Fruit fly (Drosophila melanogaster): ENCODE data around the gene CG14570.

CG14570 gene

dm6 chr3L:21770328-21770727 lies 40.1 kb upstream of the CG14570 start, which contains the start of gene Syn1:
Syn1 (minus strand) TSS chr3L:21770534.
- TF ChIP-seq Eip74EF (GFP tag; optimal IDR thresholded peaks at IDR 0.05) (peak in 1 of 2 experiments; percentile 49), Nf-YC (tag; optimal IDR thresholded peaks at IDR 0.05) (peak; percentile 14), CG17328 (GFP tag; IDR thresholded peaks at IDR 0.05) (0 out of 2 replicates have a peak, but pooled peaks have one; percentile 13), CG7928 (GFP tag; optimal IDR thresholded peaks at IDR 0.05) (peak; percentile 9), Med (GFP tag) (peak; percentile 84), gem (tag; optimal IDR thresholded peaks at IDR 0.05) (no peak), Trl (optimal IDR thresholded peaks at IDR 0.05) (peak; percentile 67 to 76), Trl (GFP tag; optimal IDR thresholded peaks at IDR 0.05) (no peak), CG4424 (GFP tag; optimal IDR thresholded peaks at IDR 0.05) (no peak), Gug (GFP tag; IDR thresholded peaks at IDR 0.05) (no peak), CG3281 (GFP tag; optimal IDR thresholded peaks at IDR 0.05) (peak; percentile 35), CG11695 (GFP tag; IDR thresholded peaks at IDR 0.05) (no peak), CG13287 (GFP tag; IDR thresholded peaks at IDR 0.05; ENCODE audit: partially characterized antibody) (0 out of 2 replicates have a peak, but pooled peaks have one; percentile 25), row (GFP tag; IDR thresholded peaks at IDR 0.05) (no peak), Adf1 (GFP tag; IDR thresholded peaks at IDR 0.05) (no peak), CG13624 (GFP tag; optimal IDR thresholded peaks at IDR 0.05) (peak; percentile 13), sens (GFP tag) (peak; percentile 69), scrt (GFP tag; optimal IDR thresholded peaks at IDR 0.05) (peak; percentile 9), mld (GFP tag; IDR thresholded peaks at IDR 0.05; ENCODE audit: partially characterized antibody) (no peak), chinmo (GFP tag; IDR thresholded peaks at IDR 0.05; ENCODE audit: partially characterized antibody) (peak; percentile 73; the same call in 1 of the 4 replicates), CG11504 (tag; optimal IDR thresholded peaks at IDR 0.05) (peak; percentile 99), ind (GFP tag; optimal IDR thresholded peaks at IDR 0.05) (no peak), CG2199 (GFP tag; IDR thresholded peaks at IDR 0.05) (peak; percentile 27; the same call in 1 of the 3 replicates), Nf-YB (GFP tag; optimal IDR thresholded peaks at IDR 0.05) (peak; percentile 28), Drgx (GFP tag; IDR thresholded peaks at IDR 0.05) (0 out of 2 replicates have a peak, but pooled peaks have one; percentile 8), disco-r (GFP tag; optimal IDR thresholded peaks at IDR 0.05) (no peak), Opbp (GFP tag; IDR thresholded peaks at IDR 0.05; ENCODE audit: partially characterized antibody) (0 out of 3 replicates have a peak, but pooled peaks have one; percentile 10), oc (tag; optimal IDR thresholded peaks at IDR 0.05) (no peak), CG6854 (GFP tag; optimal IDR thresholded peaks at IDR 0.05) (peak; percentile 15), CG17802 (tag; optimal IDR thresholded peaks at IDR 0.05) (no peak), CG9932 (GFP tag; IDR thresholded peaks at IDR 0.05) (no peak), CG10267 (tag; optimal IDR thresholded peaks at IDR 0.05) (no peak), aop (GFP tag; IDR thresholded peaks at IDR 0.05) (no peak), CG14014 (GFP tag; IDR thresholded peaks at IDR 0.05) (no peak), Jarid2 (GFP tag; optimal IDR thresholded peaks at IDR 0.05) (peak; percentile 67), gro (GFP tag; optimal IDR thresholded peaks at IDR 0.05) (peak; percentile 7), ci (GFP tag; IDR thresholded peaks at IDR 0.05) (0 out of 3 replicates have a peak, but pooled peaks have one; percentile 7), CG3847 (GFP tag; IDR thresholded peaks at IDR 0.05) (no peak), pita (GFP tag; optimal IDR thresholded peaks at IDR 0.05) (no peak), hb (GFP tag; IDR thresholded peaks at IDR 0.05; ENCODE audit: partially characterized antibody) (no peak), NfI (GFP tag; optimal IDR thresholded peaks at IDR 0.05) (no peak), eve (GFP tag; optimal IDR thresholded peaks at IDR 0.05) (peak in 1 of 2 experiments; percentile 22), grn (GFP tag; optimal IDR thresholded peaks at IDR 0.05) (no peak), CG3726 (GFP tag; IDR thresholded peaks at IDR 0.05) (no peak)
